Worm (Caenorhabditis elegans): ENCODE measurements around the gene F49C12.4.

- TF ChIP-seq unc-130 (GFP tag; optimal IDR thresholded peaks at IDR 0.05): no peak
- no peak for TF ChIP-seq pha-4 (GFP tag; IDR thresholded peaks at IDR 0.05)
- no peak for TF ChIP-seq pha-4 (tag; optimal IDR thresholded peaks at IDR 0.05)
- no peak for TF ChIP-seq mxl-3 (GFP tag; optimal IDR thresholded peaks at IDR 0.05)
- no peak for TF ChIP-seq ceh-62 (tag; optimal IDR thresholded peaks at IDR 0.05)
- no peak for TF ChIP-seq ztf-7 (tag; optimal IDR thresholded peaks at IDR 0.05)
- TF ChIP-seq mdt-29 (GFP tag; IDR thresholded peaks at IDR 0.05): no peak
- TF ChIP-seq aly-2 (tag; optimal IDR thresholded peaks at IDR 0.05): no peak
- no peak for TF ChIP-seq vab-7 (GFP tag; IDR thresholded peaks at IDR 0.05)
- no peak for TF ChIP-seq ceh-82 (tag; optimal IDR thresholded peaks at IDR 0.05)
- TF ChIP-seq lin-15B (tag; optimal IDR thresholded peaks at IDR 0.05): no peak
- no peak for TF ChIP-seq ZK546.5 (tag; optimal IDR thresholded peaks at IDR 0.05)
- TF ChIP-seq aha-1 (tag): no peak
- TF ChIP-seq T20F7.1 (GFP tag; optimal IDR thresholded peaks at IDR 0.05): no peak
These were observed at the start of gene F49C12.4 for ce11 chrIV:9303994-9304393.

Data from whole organism, L4 larva.